Worm (Caenorhabditis elegans) whole organism, young adult: ENCODE data around the gene gbf-1.

Experiments
- B0019.2 ChIP-seq: fragments of 200-800 bp; sonication (Bioruptor generic); conservative IDR thresholded peaks from 2 replicates; pipeline ENCODE4 v1.3.6; 2022; ENCODE audit warnings: missing genetic modification reagents, missing genetic modification characterization, missing compliant biosample characterization
- C17E4.6 ChIP-seq: fragments of 200-800 bp; sonication (Bioruptor generic); IDR thresholded peaks from 2 replicates; pipeline ENCODE4 v1.3.6; 2022; ENCODE audit warnings: missing genetic modification reagents, missing genetic modification characterization, missing compliant biosample characterization
- F23B12.7 ChIP-seq: sonication (generic microtip); optimal IDR thresholded peaks from 2 replicates; lab custom pipeline; 2017; ENCODE audit warnings: missing genetic modification characterization, mild to moderate bottlenecking, missing compliant biosample characterization, antibody characterized with exemption, moderate library complexity; ENCODE audit not compliant: insufficient read depth
- F33H1.4 ChIP-seq: fragments of 200-800 bp; sonication (Bioruptor generic); IDR thresholded peaks from 2 replicates; pipeline ENCODE4 v1.3.6; 2022; ENCODE audit warnings: missing genetic modification reagents, missing genetic modification characterization, missing compliant biosample characterization
- F55B11.4 ChIP-seq: sonication (generic microtip); optimal IDR thresholded peaks from 2 replicates; lab custom pipeline; 2016; ENCODE audit warnings: missing compliant biosample characterization, missing genetic modification characterization, borderline replicate concordance; ENCODE audit not compliant: insufficient read depth
- F57C9.4 ChIP-seq: sonication (generic microtip); optimal IDR thresholded peaks from 2 replicates; lab custom pipeline; 2017; ENCODE audit warnings: mild to moderate bottlenecking, missing genetic modification characterization, missing compliant biosample characterization
- K11D2.4 ChIP-seq: fragments of 200-800 bp; sonication (Bioruptor generic); IDR thresholded peaks from 2 replicates; pipeline ENCODE4 v1.3.6; 2022; ENCODE audit warnings: missing genetic modification reagents, missing genetic modification characterization, missing compliant biosample characterization
- T26A5.8 ChIP-seq: sonication (generic microtip); optimal IDR thresholded peaks from 2 replicates; lab custom pipeline; 2016; ENCODE audit warnings: missing genetic modification characterization, missing compliant biosample characterization
- Y53F4B.3 ChIP-seq: fragments of 200-800 bp; sonication (Bioruptor generic); IDR thresholded peaks from 2 replicates; pipeline ENCODE4 v1.3.6; 2022; ENCODE audit warnings: missing genetic modification reagents, missing genetic modification characterization, missing compliant biosample characterization
- Y67H2A.10 ChIP-seq: fragments of 200-800 bp; sonication (Bioruptor generic); conservative IDR thresholded peaks from 2 replicates; pipeline ENCODE4 v1.3.6; 2022; ENCODE audit warnings: missing genetic modification reagents, missing genetic modification characterization, missing compliant biosample characterization
- akir-1 ChIP-seq: fragments of 200-800 bp; sonication (Bioruptor generic); optimal IDR thresholded peaks from 2 replicates; lab custom pipeline; 2018; ENCODE audit warnings: mild to moderate bottlenecking, missing genetic modification characterization, moderate library complexity, missing compliant biosample characterization
- ama-1 ChIP-seq, 3 experiments: fragments of 150-350 bp in 1 of 3; sonication (generic microtip) in 2 of 3; optimal IDR thresholded peaks; 2 replicates each; lab custom pipeline; 2014 to 2018; ENCODE audit warnings: missing biosample characterization in 2 of 3, missing genetic modification characterization in 2 of 3, missing genetic modification reagents in 2 of 3
- aptf-3 ChIP-seq: fragments of 200-800 bp; sonication (Bioruptor generic); IDR thresholded peaks from 2 replicates; pipeline ENCODE4 v1.3.6; 2022; ENCODE audit warnings: missing genetic modification characterization, missing compliant biosample characterization
- attf-5 ChIP-seq: fragments of 200-800 bp; sonication (Bioruptor generic); optimal IDR thresholded peaks from 2 replicates; lab custom pipeline; 2018; ENCODE audit warnings: mild to moderate bottlenecking, missing genetic modification characterization, missing compliant biosample characterization
- cebp-1 ChIP-seq, 2 experiments: fragments of 200-800 bp in 1 of 2; sonication (Bioruptor generic) in 1 of 2; sonication (generic microtip) in 1 of 2; IDR thresholded peaks in 1 of 2; optimal IDR thresholded peaks in 1 of 2; 2 replicates each; pipeline versions ENCODE4 v1.3.6 to Lab custom; 2017 to 2022; ENCODE audit warnings: missing compliant biosample characterization in 2 of 2, missing genetic modification characterization in 2 of 2, mild to moderate bottlenecking in 1 of 2, missing genetic modification reagents in 1 of 2, moderate library complexity in 1 of 2
- cebp-2 ChIP-seq: fragments of 200-800 bp; sonication (Bioruptor generic); IDR thresholded peaks from 2 replicates; pipeline ENCODE4 v1.3.6; 2022; ENCODE audit warnings: missing genetic modification characterization, missing compliant biosample characterization
- ceh-91 ChIP-seq: fragments of 200-800 bp; sonication (Bioruptor generic); IDR thresholded peaks from 2 replicates; pipeline ENCODE4 v1.3.6; 2022; ENCODE audit warnings: missing genetic modification reagents, missing genetic modification characterization, missing compliant biosample characterization
- dox-1 ChIP-seq: fragments of 200-800 bp; sonication (Bioruptor generic); IDR thresholded peaks from 2 replicates; pipeline ENCODE4 v1.3.6; 2022; ENCODE audit warnings: missing genetic modification reagents, missing genetic modification characterization, missing compliant biosample characterization
- hlh-12 ChIP-seq: sonication (generic microtip); optimal IDR thresholded peaks from 2 replicates; lab custom pipeline; 2016; ENCODE audit warnings: missing genetic modification characterization, missing compliant biosample characterization
- hrde-1 ChIP-seq: sonication (generic microtip); optimal IDR thresholded peaks from 2 replicates; lab custom pipeline; 2016; ENCODE audit warnings: missing genetic modification characterization, mild to moderate bottlenecking, missing compliant biosample characterization, moderate library complexity, missing genotype, missing genetic modification reagents, borderline replicate concordance
- hsf-1 ChIP-seq: fragments of 200-800 bp; sonication (Bioruptor generic); IDR thresholded peaks from 2 replicates; pipeline ENCODE4 v1.3.6; 2022; ENCODE audit warnings: missing genetic modification reagents, missing genetic modification characterization, missing compliant biosample characterization
- let-607 ChIP-seq, 2 experiments: fragments of 200-800 bp in 1 of 2; sonication (Bioruptor generic) in 1 of 2; sonication (generic microtip) in 1 of 2; optimal IDR thresholded peaks; 2 replicates each; lab custom pipeline; 2016 to 2018; ENCODE audit warnings: mild to moderate bottlenecking in 2 of 2, missing compliant biosample characterization in 2 of 2, missing genetic modification characterization in 2 of 2, moderate library complexity in 2 of 2, missing genotype in 1 of 2
- lin-35 ChIP-seq, 3 experiments: fragments of 150-350 bp in 2 of 3; sonication (generic microtip) in 1 of 3; optimal IDR thresholded peaks; 2 replicates each; lab custom pipeline; 2014 to 2018; ENCODE audit warnings: missing biosample characterization in 3 of 3, missing genetic modification characterization in 3 of 3, missing genetic modification reagents in 3 of 3
- lin-54 ChIP-seq: fragments of 200-800 bp; sonication (Bioruptor generic); optimal IDR thresholded peaks from 2 replicates; lab custom pipeline; 2018; ENCODE audit warnings: mild to moderate bottlenecking, missing genetic modification characterization, missing compliant biosample characterization
- lsl-1 ChIP-seq: fragments of 200-800 bp; sonication (Bioruptor generic); optimal IDR thresholded peaks from 2 replicates; lab custom pipeline; 2018; ENCODE audit warnings: mild to moderate bottlenecking, missing genetic modification characterization, moderate library complexity, missing compliant biosample characterization
- madf-6 ChIP-seq: fragments of 200-800 bp; sonication (Bioruptor generic); IDR thresholded peaks from 2 replicates; pipeline ENCODE4 v1.3.6; 2022; ENCODE audit warnings: missing genetic modification reagents, missing genetic modification characterization, missing compliant biosample characterization
- nfya-1 ChIP-seq: sonication (generic microtip); optimal IDR thresholded peaks from 2 replicates; lab custom pipeline; 2017; ENCODE audit warnings: antibody characterized with exemption, missing compliant biosample characterization, missing genetic modification characterization, borderline replicate concordance; ENCODE audit not compliant: insufficient read depth
- nfyb-1 ChIP-seq: fragments of 200-800 bp; sonication (Bioruptor generic); IDR thresholded peaks from 2 replicates; pipeline ENCODE4 v1.3.6; 2022; ENCODE audit warnings: missing genetic modification reagents, missing genetic modification characterization, missing compliant biosample characterization
- snpc-1.3 ChIP-seq: sonication (generic microtip); optimal IDR thresholded peaks from 2 replicates; lab custom pipeline; 2017; ENCODE audit warnings: missing genetic modification characterization, mild to moderate bottlenecking, missing compliant biosample characterization, antibody characterized with exemption, moderate library complexity, missing genotype, missing genetic modification reagents; ENCODE audit not compliant: insufficient read depth
- unc-130 ChIP-seq: sonication (generic microtip); optimal IDR thresholded peaks from 2 replicates; lab custom pipeline; 2016; ENCODE audit warnings: missing genetic modification reagents, missing genetic modification characterization, missing compliant biosample characterization
- zfh-2 ChIP-seq: fragments of 200-800 bp; sonication (Bioruptor generic); conservative IDR thresholded peaks from 2 replicates; pipeline ENCODE4 v1.3.6; 2022; ENCODE audit warnings: missing genetic modification reagents, missing genetic modification characterization, missing compliant biosample characterization
- ztf-18 ChIP-seq: sonication (generic microtip); optimal IDR thresholded peaks from 2 replicates; lab custom pipeline; 2016; ENCODE audit warnings: missing genotype, mild to moderate bottlenecking, missing genetic modification characterization, missing compliant biosample characterization
- ztf-28 ChIP-seq: fragments of 200-800 bp; sonication (Bioruptor generic); IDR thresholded peaks from 2 replicates; pipeline ENCODE4 v1.3.6; 2022; ENCODE audit warnings: missing genetic modification reagents, missing genetic modification characterization, missing compliant biosample characterization
- ztf-3 ChIP-seq: fragments of 200-800 bp; sonication (Bioruptor generic); optimal IDR thresholded peaks from 2 replicates; lab custom pipeline; 2018; ENCODE audit warnings: mild to moderate bottlenecking, missing genetic modification characterization, missing compliant biosample characterization

gbf-1 gene

DNA sequence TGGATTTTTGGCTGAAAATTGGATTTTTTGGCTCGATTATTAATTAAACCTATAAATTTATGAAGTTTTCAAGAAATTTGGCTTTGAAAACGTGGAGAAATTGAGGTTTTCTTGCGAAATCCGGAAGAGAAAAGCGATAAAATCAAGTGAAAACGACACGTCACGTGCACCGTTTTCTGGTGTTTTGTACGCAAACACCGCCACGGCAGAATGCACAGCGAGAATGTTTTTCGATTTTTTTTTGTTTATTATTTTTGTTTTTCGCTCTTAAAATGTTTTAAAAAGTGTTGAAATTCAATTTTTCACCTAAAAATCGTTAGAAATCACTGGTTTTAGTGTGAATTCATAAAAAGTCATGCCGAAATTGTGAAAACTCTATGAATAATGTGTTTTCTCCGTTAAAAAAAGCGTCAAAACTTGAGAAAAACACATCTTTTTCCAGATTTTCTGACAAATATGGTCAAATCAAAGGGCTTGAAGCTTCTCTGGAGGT is 1.1 kb upstream of the gbf-1 start, which contains the start of gene immp-1:
immp-1 (plus strand) TSS at position 443 of the 493 bp plus-strand sequence.
- TF ChIP-seq lin-35 (GFP tag; optimal IDR thresholded peaks at IDR 0.05; lab: Kevin White, UChicago) (peak in 1 of 3 experiments; percentile 27), aptf-3 (no peak), C17E4.6 (GFP tag; lab: Robert Waterston, UW) (no peak), snpc-1.3 (tag; lab: Kevin White, UChicago) (peak; percentile 33), cebp-1 (GFP tag; IDR thresholded peaks at IDR 0.05; lab: Robert Waterston, UW) (no peak), cebp-1 (tag; optimal IDR thresholded peaks at IDR 0.05; lab: Kevin White, UChicago) (peak; percentile 82), F23B12.7 (tag; lab: Kevin White, UChicago) (peak; percentile 14), T26A5.8 (no peak), hlh-12 (tag; lab: Kevin White, UChicago) (no peak), let-607 (tag; optimal IDR thresholded peaks at IDR 0.05; lab: Kevin White, UChicago) (peak; percentile 45 to 78), lin-54 (peak; percentile 11), dox-1 (GFP tag; lab: Robert Waterston, UW) (no peak)

ce11 chrIII:11760634-11761033 is 12.8 kb downstream of the gbf-1 start:
- TF ChIP-seq attf-5 (GFP tag; lab: Kevin White, UChicago), result no peak
- TF ChIP-seq cebp-2 (GFP tag; lab: Robert Waterston, UW), result 0 out of 2 replicates have a peak, but pooled peaks have one; percentile 57
- TF ChIP-seq zfh-2 (GFP tag; lab: Robert Waterston, UW), result peak; percentile 63

DNA sequence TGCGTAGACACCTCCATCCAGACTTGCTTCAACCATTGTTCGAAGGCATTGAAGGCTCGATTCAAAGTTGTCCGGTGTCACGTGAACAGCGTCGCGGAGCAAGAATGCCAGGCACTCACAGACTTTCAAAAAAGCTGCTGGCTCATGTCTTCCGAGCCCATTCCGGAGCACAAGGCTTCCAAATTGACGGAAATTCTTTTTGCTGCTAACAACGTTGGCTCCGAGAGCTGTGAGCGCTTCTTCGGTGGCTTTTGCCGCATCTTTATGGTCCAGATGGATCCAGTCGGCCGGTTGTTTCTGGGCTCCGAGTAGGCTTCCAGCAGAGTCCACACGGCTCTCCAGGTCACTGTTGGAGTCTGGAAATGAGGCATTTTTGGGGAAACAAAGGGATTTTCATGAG is 15.6 kb downstream of the gbf-1 start:
- no peak for TF ChIP-seq F55B11.4 (tag; lab: Kevin White, UChicago)
- no peak for TF ChIP-seq hsf-1 (GFP tag; lab: Robert Waterston, UW)
- TF ChIP-seq akir-1 (GFP tag; lab: Kevin White, UChicago), result no peak
- TF ChIP-seq zfh-2 (GFP tag; lab: Robert Waterston, UW), result peak; percentile 53
- TF ChIP-seq, all 124 proteins: peak for 1

- TF ChIP-seq nfya-1 (no peak), ztf-3 (no peak), madf-6 (GFP tag; lab: Robert Waterston, UW) (peak; percentile 59), lsl-1 (peak; percentile 50), ama-1 (optimal IDR thresholded peaks at IDR 0.05; lab: Kevin White, UChicago) (no peak), ama-1 (GFP tag; optimal IDR thresholded peaks at IDR 0.05; lab: Kevin White, UChicago) (no peak), F57C9.4 (tag; lab: Kevin White, UChicago) (no peak), ceh-91 (peak; percentile 56; the same call in 1 of the 2 replicates), B0019.2 (GFP tag; lab: Robert Waterston, UW) (no peak), F33H1.4 (GFP tag; lab: Robert Waterston, UW) (0 out of 2 replicates have a peak, but pooled peaks have one; percentile 18), hrde-1 (no peak), F55B11.4 (tag; lab: Kevin White, UChicago) (no peak), ztf-28 (GFP tag; lab: Robert Waterston, UW) (no peak), unc-130 (no peak), Y53F4B.3 (GFP tag; lab: Robert Waterston, UW) (no peak), nfyb-1 (GFP tag; lab: Robert Waterston, UW) (no peak), Y67H2A.10 (GFP tag; lab: Robert Waterston, UW) (no peak), ztf-18 (tag; lab: Kevin White, UChicago) (no peak), C17E4.6 (GFP tag; lab: Robert Waterston, UW) (no peak), K11D2.4 (GFP tag; lab: Robert Waterston, UW) (no peak)
Observed at ce11 chrIII:11750817-11751216, 22.7 kb downstream of the gbf-1 start.
